Fruit fly (Drosophila melanogaster) whole organism, embryonic: ENCODE results near the gene baf.

ENCODE experiments used
- CG11504 ChIP-seq: fragments of 200-800 bp; sonication (Bioruptor generic); optimal IDR thresholded peaks from 3 replicates; lab custom pipeline; 2019; ENCODE audit warnings: missing biosample characterization, mild to moderate bottlenecking, missing genetic modification characterization, moderate library complexity
- CG13123 ChIP-seq: fragments of 200-800 bp; sonication (Bioruptor generic); optimal IDR thresholded peaks from 2 replicates; lab custom pipeline; 2016; ENCODE audit warnings: missing biosample characterization, missing genetic modification characterization
- CG13287 ChIP-seq: fragments of 200-800 bp; sonication (Bioruptor generic); IDR thresholded peaks from 2 replicates; pipeline ENCODE4 v1.3.6; 2022; ENCODE audit warnings: missing biosample characterization, missing genetic modification characterization; ENCODE audit not compliant: partially characterized antibody
- CG13424 ChIP-seq: fragments of 200-800 bp; sonication (Bioruptor generic); optimal IDR thresholded peaks from 2 replicates; lab custom pipeline; 2019; ENCODE audit warnings: missing biosample characterization, mild to moderate bottlenecking, missing genetic modification characterization, moderate library complexity
- CG14710 ChIP-seq: fragments of 200-800 bp; sonication (Bioruptor generic); optimal IDR thresholded peaks from 3 replicates; lab custom pipeline; 2019; ENCODE audit warnings: missing biosample characterization, mild to moderate bottlenecking, missing genetic modification characterization, moderate library complexity
- CG14860 ChIP-seq: fragments of 200-800 bp; sonication (Bioruptor generic); IDR thresholded peaks from 3 replicates; pipeline ENCODE4 v1.3.6; 2022; ENCODE audit warnings: missing biosample characterization, missing genetic modification characterization; ENCODE audit not compliant: partially characterized antibody
- CG15601 ChIP-seq: fragments of 200-800 bp; sonication (Bioruptor generic); optimal IDR thresholded peaks from 3 replicates; lab custom pipeline; 2019; ENCODE audit warnings: missing biosample characterization, mild to moderate bottlenecking, missing genetic modification characterization, moderate library complexity
- CG17359 ChIP-seq: fragments of 200-800 bp; sonication (Bioruptor generic); optimal IDR thresholded peaks from 3 replicates; lab custom pipeline; 2018; ENCODE audit warnings: missing biosample characterization, mild to moderate bottlenecking, missing genetic modification characterization, moderate library complexity
- CG17361 ChIP-seq: fragments of 200-800 bp; sonication (Bioruptor generic); IDR thresholded peaks from 3 replicates; pipeline ENCODE4 v1.3.6; 2022; ENCODE audit warnings: missing biosample characterization, missing genetic modification characterization
- CG17912 ChIP-seq: fragments of 200-800 bp; sonication (Bioruptor generic); optimal IDR thresholded peaks from 2 replicates; lab custom pipeline; 2018; ENCODE audit warnings: missing biosample characterization, mild to moderate bottlenecking, missing genetic modification characterization
- CG18262 ChIP-seq: fragments of 200-800 bp; optimal IDR thresholded peaks from 3 replicates; lab custom pipeline; 2019; ENCODE audit warnings: missing biosample characterization, mild to moderate bottlenecking, missing genetic modification characterization, moderate library complexity
- CG18476 ChIP-seq: fragments of 200-800 bp; sonication (Bioruptor generic); optimal IDR thresholded peaks from 2 replicates; lab custom pipeline; 2016; ENCODE audit warnings: missing biosample characterization, mild to moderate bottlenecking, missing genetic modification characterization
- CG18599 ChIP-seq: fragments of 200-800 bp; sonication (Bioruptor generic); optimal IDR thresholded peaks from 3 replicates; lab custom pipeline; 2017; ENCODE audit warnings: missing biosample characterization, missing genetic modification characterization, mild to moderate bottlenecking, moderate library complexity, missing genetic modification reagents
- CG2678 ChIP-seq: fragments of 200-800 bp; sonication (Bioruptor generic); optimal IDR thresholded peaks from 3 replicates; lab custom pipeline; 2019; ENCODE audit warnings: missing biosample characterization, mild to moderate bottlenecking, missing genetic modification characterization, moderate library complexity
- CG31224 ChIP-seq: fragments of 200-800 bp; sonication (Bioruptor generic); IDR thresholded peaks from 2 replicates; pipeline ENCODE4 v1.3.6; 2022; ENCODE audit warnings: missing biosample characterization, missing genetic modification characterization
- CG31441 ChIP-seq: fragments of 200-800 bp; sonication (Bioruptor generic); IDR thresholded peaks from 2 replicates; pipeline ENCODE4 v1.3.6; 2022; ENCODE audit warnings: missing biosample characterization, missing genetic modification characterization
- CG33213 ChIP-seq: fragments of 200-800 bp; sonication (Bioruptor generic); optimal IDR thresholded peaks from 3 replicates; lab custom pipeline; 2016; ENCODE audit warnings: missing biosample characterization, missing genetic modification characterization
- CG6254 ChIP-seq: fragments of 200-800 bp; sonication (Bioruptor generic); optimal IDR thresholded peaks from 3 replicates; lab custom pipeline; 2017; ENCODE audit warnings: mild to moderate bottlenecking, missing biosample characterization, missing genetic modification reagents, missing genetic modification characterization
- CG6689 ChIP-seq: fragments of 200-800 bp; sonication (Bioruptor generic); IDR thresholded peaks from 2 replicates; pipeline ENCODE4 v1.3.6; 2022; ENCODE audit warnings: missing biosample characterization, missing genetic modification characterization
- CG9727 ChIP-seq: fragments of 200-800 bp; sonication (Bioruptor generic); optimal IDR thresholded peaks from 3 replicates; lab custom pipeline; 2017; ENCODE audit warnings: missing biosample characterization, mild to moderate bottlenecking, missing genetic modification characterization
- CoRest ChIP-seq: fragments of 200-800 bp; sonication (Bioruptor generic); optimal IDR thresholded peaks from 3 replicates; lab custom pipeline; 2018; ENCODE audit warnings: missing biosample characterization, mild to moderate bottlenecking, missing genetic modification characterization, moderate library complexity
- D19A ChIP-seq: fragments of 200-800 bp; optimal IDR thresholded peaks from 3 replicates; lab custom pipeline; 2019; ENCODE audit warnings: missing biosample characterization, mild to moderate bottlenecking, missing genetic modification characterization, moderate library complexity
- Jarid2 ChIP-seq: fragments of 200-800 bp; sonication (Bioruptor generic); optimal IDR thresholded peaks from 3 replicates; lab custom pipeline; 2017; ENCODE audit warnings: mild to moderate bottlenecking, missing biosample characterization, missing genetic modification reagents, missing genetic modification characterization
- Myb ChIP-seq: fragments of 200-800 bp; sonication (Bioruptor generic); optimal IDR thresholded peaks from 2 replicates; lab custom pipeline; 2016; ENCODE audit warnings: missing biosample characterization, missing genetic modification characterization
- Oli ChIP-seq: fragments of 200-800 bp; sonication (Bioruptor generic); optimal IDR thresholded peaks from 2 replicates; lab custom pipeline; 2018; ENCODE audit warnings: missing biosample characterization, mild to moderate bottlenecking, missing genetic modification characterization, moderate library complexity
- Sox102F ChIP-seq: fragments of 200-800 bp; sonication (Bioruptor generic); optimal IDR thresholded peaks from 2 replicates; lab custom pipeline; 2018; ENCODE audit warnings: missing biosample characterization, mild to moderate bottlenecking, missing genetic modification characterization, moderate library complexity
- abd-A ChIP-seq: fragments of 200-800 bp; sonication (Bioruptor generic); optimal IDR thresholded peaks from 3 replicates; lab custom pipeline; 2019; ENCODE audit warnings: missing biosample characterization, mild to moderate bottlenecking, missing genetic modification characterization, moderate library complexity
- ato ChIP-seq: fragments of 200-800 bp; sonication (Bioruptor generic); IDR thresholded peaks from 2 replicates; pipeline ENCODE4 v1.3.6; 2022; ENCODE audit warnings: missing biosample characterization, missing genetic modification characterization; ENCODE audit not compliant: partially characterized antibody
- az2 ChIP-seq: fragments of 200-800 bp; sonication (Bioruptor generic); optimal IDR thresholded peaks from 3 replicates; lab custom pipeline; 2016; ENCODE audit warnings: missing biosample characterization, missing genetic modification characterization
- bcd ChIP-seq: fragments of 200-800 bp; sonication (Bioruptor generic); optimal IDR thresholded peaks from 2 replicates; lab custom pipeline; 2017; ENCODE audit warnings: missing biosample characterization, mild to moderate bottlenecking, missing genetic modification characterization
- ci ChIP-seq: fragments of 200-800 bp; sonication (Bioruptor generic); IDR thresholded peaks from 3 replicates; pipeline ENCODE4 v1.3.6; 2022; ENCODE audit warnings: missing biosample characterization, missing genetic modification characterization
- dmrt99B ChIP-seq: fragments of 200-800 bp; sonication (Bioruptor generic); optimal IDR thresholded peaks from 2 replicates; lab custom pipeline; 2018; ENCODE audit warnings: missing biosample characterization, mild to moderate bottlenecking, missing genetic modification characterization, moderate library complexity
- exex ChIP-seq: fragments of 200-800 bp; sonication (Bioruptor generic); optimal IDR thresholded peaks from 4 replicates; lab custom pipeline; 2018; ENCODE audit warnings: missing biosample characterization, mild to moderate bottlenecking, missing genetic modification characterization, moderate library complexity
- insv ChIP-seq, 2 experiments: fragments of 200-800 bp; sonication (Bioruptor generic); optimal IDR thresholded peaks; 3 replicates each; lab custom pipeline; 2016 to 2018; ENCODE audit warnings: missing biosample characterization in 2 of 2, missing genetic modification characterization in 2 of 2
- lab ChIP-seq: fragments of 200-800 bp; sonication (Bioruptor generic); optimal IDR thresholded peaks from 3 replicates; lab custom pipeline; 2017; ENCODE audit warnings: missing biosample characterization, missing genetic modification characterization, mild to moderate bottlenecking, moderate library complexity, missing genetic modification reagents
- maf-S ChIP-seq: fragments of 200-800 bp; sonication (Bioruptor generic); optimal IDR thresholded peaks from 2 replicates; lab custom pipeline; 2016; ENCODE audit warnings: missing biosample characterization, missing genetic modification characterization
- nerfin-1 ChIP-seq: fragments of 200-800 bp; sonication (Bioruptor generic); optimal IDR thresholded peaks from 3 replicates; lab custom pipeline; 2019; ENCODE audit warnings: missing biosample characterization, mild to moderate bottlenecking, missing genetic modification characterization, moderate library complexity
- odd ChIP-seq: fragments of 200-800 bp; sonication (Bioruptor generic); optimal IDR thresholded peaks from 2 replicates; lab custom pipeline; 2017; ENCODE audit warnings: missing biosample characterization, mild to moderate bottlenecking, missing genetic modification characterization
- row ChIP-seq: fragments of 200-800 bp; sonication (Bioruptor generic); IDR thresholded peaks from 3 replicates; pipeline ENCODE4 v1.3.6; 2022; ENCODE audit warnings: missing biosample characterization, missing genetic modification characterization
- scrt ChIP-seq: fragments of 200-800 bp; sonication (Bioruptor generic); optimal IDR thresholded peaks from 2 replicates; lab custom pipeline; 2018; ENCODE audit warnings: missing biosample characterization, mild to moderate bottlenecking, missing genetic modification characterization, moderate library complexity
- sens ChIP-seq: fragments of 200-800 bp; sonication (Bioruptor generic); peaks from one replicate; lab custom pipeline; 2016; ENCODE audit warnings: missing biosample characterization, missing genetic modification characterization
- sima ChIP-seq: fragments of 200-800 bp; sonication (Bioruptor generic); optimal IDR thresholded peaks from 2 replicates; lab custom pipeline; 2016; ENCODE audit warnings: missing biosample characterization, missing genetic modification characterization
- sna ChIP-seq: fragments of 200-800 bp; sonication (Bioruptor generic); IDR thresholded peaks from 2 replicates; pipeline ENCODE4 v1.3.6; 2022; ENCODE audit warnings: missing biosample characterization, missing genetic modification characterization; ENCODE audit not compliant: partially characterized antibody
- so ChIP-seq: fragments of 200-800 bp; sonication (Bioruptor generic); IDR thresholded peaks from 3 replicates; pipeline ENCODE4 v1.3.6; 2022; ENCODE audit warnings: missing biosample characterization, missing genetic modification characterization
- sob ChIP-seq: fragments of 200-800 bp; sonication (Bioruptor generic); IDR thresholded peaks from 2 replicates; pipeline ENCODE4 v1.3.6; 2022; ENCODE audit warnings: missing biosample characterization, missing genetic modification characterization
- trem ChIP-seq: fragments of 200-800 bp; optimal IDR thresholded peaks from 3 replicates; lab custom pipeline; 2019; ENCODE audit warnings: missing biosample characterization, mild to moderate bottlenecking, missing genetic modification characterization, moderate library complexity
- unpg ChIP-seq: fragments of 200-800 bp; sonication (Bioruptor generic); optimal IDR thresholded peaks from 3 replicates; lab custom pipeline; 2018; ENCODE audit warnings: missing biosample characterization, mild to moderate bottlenecking, missing genetic modification characterization, moderate library complexity
- vnd ChIP-seq: fragments of 200-800 bp; sonication (Bioruptor generic); IDR thresholded peaks from 3 replicates; pipeline ENCODE4 v1.3.6; 2022; ENCODE audit warnings: missing biosample characterization, missing genetic modification characterization; ENCODE audit not compliant: partially characterized antibody

Gene baf

DNA sequence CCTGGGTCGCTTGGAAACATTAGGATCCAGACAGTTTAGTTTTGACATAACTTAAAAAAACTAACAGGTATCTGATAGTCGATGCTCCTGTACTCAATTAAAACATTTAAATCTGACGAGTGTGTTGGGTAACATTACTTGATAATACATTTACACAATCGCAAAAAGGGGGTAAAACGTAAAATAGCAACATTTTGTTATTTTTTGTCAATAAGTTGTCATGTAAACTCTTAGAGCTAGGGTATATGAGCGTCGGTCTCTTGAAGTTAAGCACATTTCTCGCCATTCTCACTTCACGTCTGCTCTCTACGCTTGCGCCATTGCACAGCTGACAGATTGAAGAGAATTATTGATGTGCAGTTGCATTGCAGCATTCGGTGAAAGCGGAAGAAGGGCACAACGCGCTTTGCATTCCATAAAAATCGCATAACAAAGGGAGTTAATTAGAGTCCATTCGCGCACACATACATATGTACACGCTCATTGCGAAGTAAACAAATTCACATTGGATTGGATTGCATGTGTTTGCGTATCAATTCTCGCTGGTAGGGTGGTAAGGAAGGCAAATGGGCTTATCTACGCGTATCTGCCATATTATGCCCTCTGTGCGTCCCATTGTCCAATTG lies 44.3 kb upstream of the baf start:
- TF ChIP-seq unpg (GFP tag; lab: Kevin White, UChicago) (peak; percentile 21), bcd (peak; percentile 6), odd (GFP tag; lab: Kevin White, UChicago) (no peak), CG18262 (peak; percentile 23), lab (peak; percentile 9), CG31441 (GFP tag; lab: Robert Waterston, UW) (0 out of 2 replicates have a peak, but pooled peaks have one; percentile 15), CG18599 (GFP tag; lab: Kevin White, UChicago) (peak; percentile 18), nerfin-1 (tag; lab: Kevin White, UChicago) (no peak), exex (tag; lab: Kevin White, UChicago) (peak; percentile 67), CG14710 (tag; lab: Kevin White, UChicago) (peak; percentile 7), az2 (GFP tag; lab: Kevin White, UChicago) (peak; percentile 19), CG13424 (tag; lab: Kevin White, UChicago) (peak; percentile 5), CG15601 (tag; lab: Kevin White, UChicago) (no peak), Myb (GFP tag; lab: Kevin White, UChicago) (no peak), CG18476 (GFP tag; lab: Kevin White, UChicago) (peak; percentile 2), abd-A (no peak), Jarid2 (peak; percentile 21), CG13123 (GFP tag; lab: Kevin White, UChicago) (no peak), CoRest (tag; lab: Kevin White, UChicago) (peak; percentile 12), so (GFP tag; lab: Robert Waterston, UW) (no peak), CG6689 (GFP tag; lab: Robert Waterston, UW) (0 out of 2 replicates have a peak, but pooled peaks have one; percentile 11), maf-S (GFP tag; lab: Kevin White, UChicago) (no peak), CG14860 (GFP tag; lab: Robert Waterston, UW) (peak; percentile 84), sob (GFP tag; lab: Robert Waterston, UW) (no peak), CG33213 (GFP tag; lab: Kevin White, UChicago) (peak; percentile 34), D19A (tag; lab: Kevin White, UChicago) (peak; percentile 97), Oli (tag; lab: Kevin White, UChicago) (peak; percentile 11), ci (GFP tag; lab: Robert Waterston, UW) (0 out of 3 replicates have a peak, but pooled peaks have one; percentile 38), CG17359 (tag; lab: Kevin White, UChicago) (peak; percentile 26), sna (GFP tag; lab: Robert Waterston, UW) (peak; percentile 31; the same call in 1 of the 2 replicates), insv (GFP tag; optimal IDR thresholded peaks at IDR 0.05; lab: Kevin White, UChicago) (no peak), vnd (GFP tag; lab: Robert Waterston, UW) (peak; percentile 70), sens (GFP tag; lab: Kevin White, UChicago) (peak; percentile 86), row (peak; percentile 63), CG17361 (peak; percentile 33; the same call in 1 of the 3 replicates), Sox102F (peak; percentile 12), CG9727 (peak; percentile 20), CG11504 (tag; lab: Kevin White, UChicago) (peak; percentile 42), CG13287 (GFP tag; lab: Robert Waterston, UW) (peak; percentile 33; the same call in 1 of the 2 replicates), CG17912 (GFP tag; lab: Kevin White, UChicago) (no peak), CG6254 (no peak), sima (GFP tag; lab: Kevin White, UChicago) (no peak), scrt (GFP tag; lab: Kevin White, UChicago) (peak; percentile 28), ato (GFP tag; lab: Robert Waterston, UW) (peak; percentile 8; the same call in 1 of the 2 replicates), dmrt99B (peak; percentile 20), trem (tag; lab: Kevin White, UChicago) (peak; percentile 5), CG2678 (tag; lab: Kevin White, UChicago) (peak; percentile 27), CG31224 (GFP tag; lab: Robert Waterston, UW) (no peak)
